Worm (Caenorhabditis elegans) whole organism, late embryonic: ENCODE data around the gene gst-44.

Experiments used
- C08G9.2 ChIP-seq: sonication (generic microtip); optimal IDR thresholded peaks from 2 replicates; lab custom pipeline; 2016; ENCODE audit warnings: mild to moderate bottlenecking, missing genetic modification characterization, moderate library complexity, missing compliant biosample characterization
- ceh-14 ChIP-seq: sonication (generic microtip); optimal IDR thresholded peaks from 2 replicates; lab custom pipeline; 2016; ENCODE audit warnings: missing genotype, missing genetic modification characterization, missing compliant biosample characterization
- dve-1 ChIP-seq: sonication (generic microtip); optimal IDR thresholded peaks from 2 replicates; lab custom pipeline; 2017; ENCODE audit warnings: antibody characterized with exemption, mild to moderate bottlenecking, missing genetic modification characterization, missing compliant biosample characterization
- elt-4 ChIP-seq: sonication (generic microtip); optimal IDR thresholded peaks from 2 replicates; lab custom pipeline; 2016; ENCODE audit warnings: missing genetic modification characterization, missing compliant biosample characterization
- ets-4 ChIP-seq: sonication (generic microtip); optimal IDR thresholded peaks from 2 replicates; lab custom pipeline; 2016; ENCODE audit warnings: missing genetic modification characterization, missing compliant biosample characterization
- fkh-10 ChIP-seq: fragments of 150-350 bp; optimal IDR thresholded peaks from 2 replicates; lab custom pipeline; 2014; ENCODE audit warnings: missing biosample characterization, missing genetic modification reagents, missing genetic modification characterization
- pag-3 ChIP-seq: sonication (generic microtip); optimal IDR thresholded peaks from 2 replicates; lab custom pipeline; 2016; ENCODE audit warnings: missing compliant biosample characterization, missing genetic modification characterization, borderline replicate concordance
- unc-3 ChIP-seq, 2 experiments: fragments of 200-800 bp in 1 of 2; sonication (Bioruptor generic) in 1 of 2; sonication (generic microtip) in 1 of 2; conservative IDR thresholded peaks in 1 of 2; optimal IDR thresholded peaks in 1 of 2; 2 replicates each; pipeline versions ENCODE4 v1.3.6 to Lab custom; 2016 to 2022; ENCODE audit warnings: missing compliant biosample characterization in 2 of 2, missing genetic modification characterization in 2 of 2, missing genetic modification reagents in 1 of 2

- TF ChIP-seq unc-3 (GFP tag; conservative IDR thresholded peaks at IDR 0.05; lab: Robert Waterston, UW) (no peak), unc-3 (tag; optimal IDR thresholded peaks at IDR 0.05; lab: Kevin White, UChicago) (no peak), fkh-10 (GFP tag; lab: Kevin White, UChicago) (no peak), pag-3 (tag; lab: Kevin White, UChicago) (no peak), dve-1 (tag; lab: Kevin White, UChicago) (no peak), ets-4 (tag; lab: Kevin White, UChicago) (no peak), ceh-14 (no peak), elt-4 (tag; lab: Kevin White, UChicago) (no peak), C08G9.2 (no peak)
Measured at ce11 chrV:16410521-16410920, 19.8 kb downstream of the gst-44 start, which contains the start of gene srh-145.
